Fruit fly (Drosophila melanogaster) whole organism, embryonic: ENCODE data around the gene Nulp1.

Source experiments
- Bteb2 ChIP-seq: fragments of 200-800 bp; sonication (Bioruptor generic); optimal IDR thresholded peaks from 2 replicates; lab custom pipeline; 2016; ENCODE audit warnings: missing biosample characterization, missing genetic modification characterization
- C15 ChIP-seq: fragments of 200-800 bp; sonication (Bioruptor generic); IDR thresholded peaks from 3 replicates; pipeline ENCODE4 v1.3.6; 2022; ENCODE audit warnings: missing biosample characterization, missing genetic modification characterization
- CG1024 ChIP-seq: fragments of 200-800 bp; sonication (Bioruptor generic); IDR thresholded peaks from 2 replicates; pipeline ENCODE4 v1.3.6; 2022; ENCODE audit warnings: missing biosample characterization, missing genetic modification characterization
- CG10267 ChIP-seq: fragments of 200-800 bp; sonication (Bioruptor generic); optimal IDR thresholded peaks from 2 replicates; lab custom pipeline; 2018; ENCODE audit warnings: missing biosample characterization, mild to moderate bottlenecking, missing genetic modification characterization, moderate library complexity
- CG10543 ChIP-seq: fragments of 200-800 bp; sonication (Bioruptor generic); optimal IDR thresholded peaks from 3 replicates; lab custom pipeline; 2017; ENCODE audit warnings: missing biosample characterization, mild to moderate bottlenecking, missing genetic modification characterization, moderate library complexity
- CG11247 ChIP-seq: fragments of 200-800 bp; sonication (Bioruptor generic); IDR thresholded peaks from 2 replicates; pipeline ENCODE4 v1.3.6; 2022; ENCODE audit warnings: missing biosample characterization, missing genetic modification characterization
- CG11504 ChIP-seq: fragments of 200-800 bp; sonication (Bioruptor generic); optimal IDR thresholded peaks from 3 replicates; lab custom pipeline; 2019; ENCODE audit warnings: missing biosample characterization, mild to moderate bottlenecking, missing genetic modification characterization, moderate library complexity
- CG11723 ChIP-seq: fragments of 200-800 bp; sonication (Bioruptor generic); optimal IDR thresholded peaks from 2 replicates; lab custom pipeline; 2017; ENCODE audit warnings: missing biosample characterization, mild to moderate bottlenecking, missing genetic modification characterization
- CG12071 ChIP-seq: fragments of 200-800 bp; sonication (Bioruptor generic); optimal IDR thresholded peaks from 3 replicates; lab custom pipeline; 2018; ENCODE audit warnings: missing biosample characterization, mild to moderate bottlenecking, missing genetic modification characterization
- CG12219 ChIP-seq: fragments of 200-800 bp; sonication (Bioruptor generic); optimal IDR thresholded peaks from 3 replicates; lab custom pipeline; 2018; ENCODE audit warnings: missing biosample characterization, mild to moderate bottlenecking, missing genetic modification characterization
- CG12744 ChIP-seq: fragments of 200-800 bp; sonication (Bioruptor generic); optimal IDR thresholded peaks from 2 replicates; lab custom pipeline; 2016; ENCODE audit warnings: missing biosample characterization, missing genetic modification characterization
- CG12769 ChIP-seq: fragments of 200-800 bp; sonication (Bioruptor generic); optimal IDR thresholded peaks from 2 replicates; lab custom pipeline; 2019; ENCODE audit warnings: missing biosample characterization, mild to moderate bottlenecking, missing genetic modification characterization, moderate library complexity
- CG14050 ChIP-seq: fragments of 200-800 bp; sonication (Bioruptor generic); IDR thresholded peaks from 3 replicates; pipeline ENCODE4 v1.3.6; 2022; ENCODE audit warnings: missing biosample characterization, missing genetic modification characterization
- CG15011 ChIP-seq: fragments of 200-800 bp; sonication (Bioruptor generic); optimal IDR thresholded peaks from 3 replicates; lab custom pipeline; 2018; ENCODE audit warnings: missing biosample characterization, mild to moderate bottlenecking, missing genetic modification characterization
- CG1529 ChIP-seq: fragments of 200-800 bp; sonication (Bioruptor generic); optimal IDR thresholded peaks from 3 replicates; lab custom pipeline; 2018; ENCODE audit warnings: missing biosample characterization, missing genetic modification characterization
- CG16813 ChIP-seq: fragments of 200-800 bp; sonication (Bioruptor generic); IDR thresholded peaks from 3 replicates; pipeline ENCODE4 v1.3.6; 2022; ENCODE audit warnings: missing biosample characterization, missing genetic modification characterization; ENCODE audit not compliant: partially characterized antibody
- CG17802 ChIP-seq: fragments of 200-800 bp; sonication (Bioruptor generic); optimal IDR thresholded peaks from 2 replicates; lab custom pipeline; 2018; ENCODE audit warnings: missing biosample characterization, mild to moderate bottlenecking, missing genetic modification characterization, moderate library complexity
- CG18262 ChIP-seq: fragments of 200-800 bp; optimal IDR thresholded peaks from 3 replicates; lab custom pipeline; 2019; ENCODE audit warnings: missing biosample characterization, mild to moderate bottlenecking, missing genetic modification characterization, moderate library complexity
- CG2875 ChIP-seq: fragments of 200-800 bp; sonication (Bioruptor generic); optimal IDR thresholded peaks from 2 replicates; lab custom pipeline; 2017; ENCODE audit warnings: missing biosample characterization, mild to moderate bottlenecking, missing genetic modification characterization, missing genetic modification reagents
- CG6791 ChIP-seq: fragments of 200-800 bp; sonication (Bioruptor generic); IDR thresholded peaks from 3 replicates; pipeline ENCODE4 v1.3.6; 2022; ENCODE audit warnings: missing biosample characterization, missing genetic modification characterization; ENCODE audit not compliant: partially characterized antibody
- CG7963 ChIP-seq: fragments of 200-800 bp; sonication (Bioruptor generic); IDR thresholded peaks from 3 replicates; pipeline ENCODE4 v1.3.6; 2022; ENCODE audit warnings: missing biosample characterization, missing genetic modification characterization; ENCODE audit not compliant: partially characterized antibody
- CG8290 ChIP-seq, 3 experiments: fragments of 200-800 bp; sonication (Bioruptor generic); optimal IDR thresholded peaks; 2 replicates each; lab custom pipeline; 2016 to 2019; ENCODE audit warnings: missing biosample characterization in 3 of 3, missing genetic modification characterization in 3 of 3, mild to moderate bottlenecking in 2 of 3, moderate library complexity in 1 of 3
- CG9932 ChIP-seq: fragments of 200-800 bp; sonication (Bioruptor generic); IDR thresholded peaks from 2 replicates; pipeline ENCODE4 v1.3.6; 2022; ENCODE audit warnings: missing biosample characterization, missing genetic modification characterization
- CoRest ChIP-seq: fragments of 200-800 bp; sonication (Bioruptor generic); optimal IDR thresholded peaks from 3 replicates; lab custom pipeline; 2018; ENCODE audit warnings: missing biosample characterization, mild to moderate bottlenecking, missing genetic modification characterization, moderate library complexity
- Gug ChIP-seq: fragments of 200-800 bp; sonication (Bioruptor generic); IDR thresholded peaks from 4 replicates; pipeline ENCODE4 v1.3.6; 2022; ENCODE audit warnings: missing biosample characterization, missing genetic modification characterization
- H2.0 ChIP-seq: fragments of 200-800 bp; sonication (Bioruptor generic); IDR thresholded peaks from 2 replicates; pipeline ENCODE4 v1.3.6; 2022; ENCODE audit warnings: missing biosample characterization, missing genetic modification characterization
- Hmr ChIP-seq: fragments of 200-800 bp; sonication (Bioruptor generic); optimal IDR thresholded peaks from 3 replicates; lab custom pipeline; 2017; ENCODE audit warnings: mild to moderate bottlenecking, missing biosample characterization, missing genetic modification reagents, missing genetic modification characterization
- Hr3 ChIP-seq: fragments of 200-800 bp; sonication (Bioruptor generic); optimal IDR thresholded peaks from 3 replicates; lab custom pipeline; 2016; ENCODE audit warnings: missing biosample characterization, missing genetic modification characterization
- Lhr ChIP-seq: fragments of 200-800 bp; sonication (Bioruptor generic); optimal IDR thresholded peaks from 3 replicates; lab custom pipeline; 2017; ENCODE audit warnings: mild to moderate bottlenecking, missing biosample characterization, missing genetic modification reagents, missing genetic modification characterization
- MESR4 ChIP-seq: fragments of 200-800 bp; sonication (Bioruptor generic); optimal IDR thresholded peaks from 2 replicates; lab custom pipeline; 2018; ENCODE audit warnings: missing biosample characterization, mild to moderate bottlenecking, missing genetic modification characterization, moderate library complexity
- NK7.1 ChIP-seq: fragments of 200-800 bp; sonication (Bioruptor generic); optimal IDR thresholded peaks from 3 replicates; lab custom pipeline; 2016; ENCODE audit warnings: missing biosample characterization, missing genetic modification characterization
- Oaz ChIP-seq: fragments of 200-800 bp; sonication (Bioruptor generic); IDR thresholded peaks from 2 replicates; pipeline ENCODE4 v1.3.6; 2022; ENCODE audit warnings: missing biosample characterization, missing genetic modification characterization
- PHDP ChIP-seq: fragments of 200-800 bp; sonication (Bioruptor generic); optimal IDR thresholded peaks from 3 replicates; lab custom pipeline; 2018; ENCODE audit warnings: missing biosample characterization, mild to moderate bottlenecking, missing genetic modification characterization, moderate library complexity
- Scr ChIP-seq: fragments of 200-800 bp; sonication (Bioruptor generic); IDR thresholded peaks from 2 replicates; pipeline ENCODE4 v1.3.6; 2022; ENCODE audit warnings: missing biosample characterization, missing genetic modification characterization; ENCODE audit not compliant: partially characterized antibody
- Sox102F ChIP-seq: fragments of 200-800 bp; sonication (Bioruptor generic); optimal IDR thresholded peaks from 2 replicates; lab custom pipeline; 2018; ENCODE audit warnings: missing biosample characterization, mild to moderate bottlenecking, missing genetic modification characterization, moderate library complexity
- Ssrp ChIP-seq: fragments of 200-800 bp; sonication (Bioruptor generic); optimal IDR thresholded peaks from 2 replicates; lab custom pipeline; 2018; ENCODE audit warnings: missing biosample characterization, mild to moderate bottlenecking, missing genetic modification characterization, moderate library complexity
- TFAM ChIP-seq: fragments of 200-800 bp; sonication (Bioruptor generic); optimal IDR thresholded peaks from 2 replicates; lab custom pipeline; 2017; ENCODE audit warnings: missing biosample characterization, missing genetic modification characterization, inconsistent platforms
- Tbp ChIP-seq: fragments of >200 bp; optimal IDR thresholded peaks from 2 replicates; lab custom pipeline; 2018; ENCODE audit warnings: missing biosample characterization, missing genetic modification characterization
- Trl ChIP-seq, 3 experiments: fragments of >200 bp in 2 of 3; fragments of 200-800 bp in 1 of 3; sonication (Bioruptor generic) in 1 of 3; optimal IDR thresholded peaks; 2 replicates in 1 of 3; 3 replicates in 2 of 3; lab custom pipeline; 2016 to 2017; ENCODE audit warnings: missing biosample characterization in 1 of 3, missing genetic modification characterization in 1 of 3
- ap ChIP-seq: fragments of 200-800 bp; sonication (Bioruptor generic); IDR thresholded peaks from 2 replicates; pipeline ENCODE4 v1.3.6; 2022; ENCODE audit warnings: missing biosample characterization, missing genetic modification characterization
- ash1 ChIP-seq: fragments of 200-800 bp; sonication (Bioruptor generic); optimal IDR thresholded peaks from 2 replicates; lab custom pipeline; 2018; ENCODE audit warnings: missing biosample characterization, mild to moderate bottlenecking, missing genetic modification characterization
- br ChIP-seq: fragments of >200 bp; optimal IDR thresholded peaks from 2 replicates; lab custom pipeline; 2017
- crol ChIP-seq: fragments of 200-800 bp; sonication (Bioruptor generic); IDR thresholded peaks from 2 replicates; pipeline ENCODE4 v1.3.6; 2022; ENCODE audit warnings: missing biosample characterization, missing genetic modification characterization
- en ChIP-seq: fragments of 200-800 bp; sonication (Bioruptor generic); optimal IDR thresholded peaks from 2 replicates; lab custom pipeline; 2016; ENCODE audit warnings: missing biosample characterization, missing genetic modification characterization
- fru ChIP-seq: fragments of >200 bp; optimal IDR thresholded peaks from 2 replicates; lab custom pipeline; 2017
- her ChIP-seq: fragments of 200-800 bp; sonication (Bioruptor generic); optimal IDR thresholded peaks from 2 replicates; lab custom pipeline; 2016; ENCODE audit warnings: missing biosample characterization, missing genetic modification characterization
- org-1 ChIP-seq: fragments of 200-800 bp; sonication (Bioruptor generic); optimal IDR thresholded peaks from 2 replicates; lab custom pipeline; 2017; ENCODE audit warnings: missing biosample characterization, missing genetic modification characterization
- salm ChIP-seq: fragments of 200-800 bp; sonication (Bioruptor generic); optimal IDR thresholded peaks from 2 replicates; lab custom pipeline; 2018; ENCODE audit warnings: missing biosample characterization, mild to moderate bottlenecking, missing genetic modification characterization
- sima ChIP-seq: fragments of 200-800 bp; sonication (Bioruptor generic); optimal IDR thresholded peaks from 2 replicates; lab custom pipeline; 2016; ENCODE audit warnings: missing biosample characterization, missing genetic modification characterization
- zfh1 ChIP-seq: fragments of 200-800 bp; sonication (Bioruptor generic); IDR thresholded peaks from 3 replicates; pipeline ENCODE4 v1.3.6; 2022; ENCODE audit warnings: missing biosample characterization, missing genetic modification characterization

The Nulp1 gene

dm6 chr3L:8091650-8092068 lies 18.5 kb upstream of the Nulp1 start, which contains the start of gene CG7565 (continued):
- TF ChIP-seq CG2875 (GFP tag; lab: Kevin White, UChicago) (peak; percentile 5), CG7963 (GFP tag; lab: Robert Waterston, UW) (no peak), CG17802 (tag; lab: Kevin White, UChicago) (no peak), sima (GFP tag; lab: Kevin White, UChicago) (no peak), Sox102F (GFP tag; lab: Kevin White, UChicago) (no peak), CG10267 (tag; lab: Kevin White, UChicago) (peak; percentile 93), CG14050 (no peak), CG6791 (GFP tag; lab: Robert Waterston, UW) (peak; percentile 56; the same call in 1 of the 3 replicates), CG16813 (GFP tag; lab: Robert Waterston, UW) (0 out of 3 replicates have a peak, but pooled peaks have one; percentile 13), TFAM (GFP tag; lab: Kevin White, UChicago) (no peak), CoRest (tag; lab: Kevin White, UChicago) (peak; percentile 18), CG18262 (tag; lab: Kevin White, UChicago) (peak; percentile 14), salm (peak; percentile 24), CG10543 (GFP tag; lab: Kevin White, UChicago) (peak; percentile 32), ash1 (GFP tag; lab: Kevin White, UChicago) (peak; percentile 43), CG12769 (tag; lab: Kevin White, UChicago) (peak; percentile 88), CG15011 (GFP tag; lab: Kevin White, UChicago) (no peak), PHDP (tag; lab: Kevin White, UChicago) (peak; percentile 30), CG11247 (GFP tag; lab: Robert Waterston, UW) (peak; percentile 35; the same call in 1 of the 2 replicates), Scr (GFP tag; lab: Robert Waterston, UW) (peak; percentile 55), Ssrp (tag; lab: Kevin White, UChicago) (no peak), ap (no peak), Lhr (GFP tag; lab: Kevin White, UChicago) (no peak), Tbp (GFP tag; lab: Kevin White, UChicago) (no peak), Bteb2 (GFP tag; lab: Kevin White, UChicago) (peak; percentile 53), Gug (GFP tag; lab: Robert Waterston, UW) (peak; percentile 12; the same call in 1 of the 4 replicates), Oaz (GFP tag; lab: Robert Waterston, UW) (no peak), CG9932 (GFP tag; lab: Robert Waterston, UW) (peak; percentile 56), CG11723 (peak; percentile 5), CG1024 (GFP tag; lab: Robert Waterston, UW) (no peak), MESR4 (GFP tag; lab: Kevin White, UChicago) (peak; percentile 76), H2.0 (GFP tag; lab: Robert Waterston, UW) (no peak), org-1 (peak; percentile 26), zfh1 (GFP tag; lab: Robert Waterston, UW) (peak; percentile 21; the same call in 1 of the 3 replicates), Hmr (GFP tag; lab: Kevin White, UChicago) (peak; percentile 67), CG12219 (GFP tag; lab: Kevin White, UChicago) (no peak), C15 (GFP tag; lab: Robert Waterston, UW) (no peak), her (GFP tag; lab: Kevin White, UChicago) (peak; percentile 77), NK7.1 (GFP tag; lab: Kevin White, UChicago) (no peak), CG12071 (GFP tag; lab: Kevin White, UChicago) (peak; percentile 56), Trl (optimal IDR thresholded peaks at IDR 0.05; lab: Kevin White, UChicago) (peak; percentile 67 to 71), Trl (GFP tag; optimal IDR thresholded peaks at IDR 0.05; lab: Kevin White, UChicago) (peak; percentile 85), crol (GFP tag; lab: Robert Waterston, UW) (no peak), CG1529 (GFP tag; lab: Kevin White, UChicago) (no peak), en (GFP tag; lab: Kevin White, UChicago) (no peak), fru (lab: Kevin White, UChicago) (no peak), Hr3 (no peak), br (lab: Kevin White, UChicago) (no peak), CG11504 (tag; lab: Kevin White, UChicago) (no peak), CG8290 (GFP tag; optimal IDR thresholded peaks at IDR 0.05; lab: Kevin White, UChicago) (peak; percentile 36), CG8290 (tag; optimal IDR thresholded peaks at IDR 0.05; lab: Kevin White, UChicago) (peak in 1 of 2 experiments; percentile 86), CG12744 (GFP tag; lab: Kevin White, UChicago) (peak; percentile 37)
